Fruit fly (Drosophila melanogaster): ENCODE measurements around the gene shams.

Gene shams

dm6 chr3R:25070871-25071270, 3.5 kb downstream of the shams start, which contains the start of gene CG11836:
CG11836 (plus strand) TSS chr3R:25071126.
- no peak for TF ChIP-seq insv (optimal IDR thresholded peaks at IDR 0.05)

DNA sequence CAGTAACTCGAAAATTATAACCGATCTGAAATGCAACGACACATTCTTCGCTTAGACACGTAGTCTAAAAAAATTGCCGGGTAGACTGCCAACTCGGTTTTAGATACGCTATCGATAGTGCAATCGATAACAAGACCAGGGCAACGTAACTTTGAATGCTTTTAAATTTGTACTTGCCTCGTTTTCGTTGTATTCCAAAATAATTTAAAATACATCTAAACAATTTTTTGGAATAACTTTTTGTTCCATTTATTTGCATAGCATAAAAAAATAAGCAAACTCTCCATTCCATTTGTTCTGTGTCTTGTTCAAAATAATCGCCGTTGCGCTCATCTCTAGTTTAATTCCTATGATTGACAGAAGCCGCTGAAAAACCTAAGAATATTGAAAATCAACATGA, 4.8 kb downstream of the shams start, which contains the start of the genes Stt3B and CG11839:
Gene Stt3B (minus strand): TSS at position 69 of the 400 bp plus-strand sequence.
Gene CG11839 (plus strand): TSS at position 359 of the 400 bp plus-strand sequence.
- TF ChIP-seq insv (optimal IDR thresholded peaks at IDR 0.05) (no peak), h (optimal IDR thresholded peaks at IDR 0.05) (no peak), psq (optimal IDR thresholded peaks at IDR 0.05) (no peak), Myc (optimal IDR thresholded peaks at IDR 0.05) (no peak), Sin3A (optimal IDR thresholded peaks at IDR 0.05) (no peak)

DNA sequence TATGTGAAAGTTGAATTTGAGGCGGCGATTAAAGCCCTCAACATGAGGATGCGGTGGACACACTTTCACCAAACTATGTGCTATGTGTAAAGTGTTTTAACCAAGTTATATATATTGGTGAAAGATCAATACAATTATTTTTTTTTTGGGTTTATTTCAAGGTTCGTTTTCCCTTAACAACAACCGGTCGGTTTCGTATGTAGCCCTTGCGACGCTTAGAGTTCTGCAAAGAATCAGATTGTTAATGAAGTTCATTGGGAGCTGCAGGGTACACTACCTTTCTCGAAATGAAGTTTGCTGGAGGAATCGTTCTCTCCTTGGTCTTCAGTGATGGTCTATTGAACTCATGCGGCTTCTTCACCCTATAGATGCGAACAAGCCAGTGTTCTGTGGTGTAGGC, 7.6 kb downstream of the shams start:
- TF ChIP-seq psq (optimal IDR thresholded peaks at IDR 0.05) (no peak), Sin3A (optimal IDR thresholded peaks at IDR 0.05) (no peak), h (optimal IDR thresholded peaks at IDR 0.05) (no peak), Myc (optimal IDR thresholded peaks at IDR 0.05) (no peak), insv (optimal IDR thresholded peaks at IDR 0.05) (no peak), ttk (optimal IDR thresholded peaks at IDR 0.05) (no peak)

DNA sequence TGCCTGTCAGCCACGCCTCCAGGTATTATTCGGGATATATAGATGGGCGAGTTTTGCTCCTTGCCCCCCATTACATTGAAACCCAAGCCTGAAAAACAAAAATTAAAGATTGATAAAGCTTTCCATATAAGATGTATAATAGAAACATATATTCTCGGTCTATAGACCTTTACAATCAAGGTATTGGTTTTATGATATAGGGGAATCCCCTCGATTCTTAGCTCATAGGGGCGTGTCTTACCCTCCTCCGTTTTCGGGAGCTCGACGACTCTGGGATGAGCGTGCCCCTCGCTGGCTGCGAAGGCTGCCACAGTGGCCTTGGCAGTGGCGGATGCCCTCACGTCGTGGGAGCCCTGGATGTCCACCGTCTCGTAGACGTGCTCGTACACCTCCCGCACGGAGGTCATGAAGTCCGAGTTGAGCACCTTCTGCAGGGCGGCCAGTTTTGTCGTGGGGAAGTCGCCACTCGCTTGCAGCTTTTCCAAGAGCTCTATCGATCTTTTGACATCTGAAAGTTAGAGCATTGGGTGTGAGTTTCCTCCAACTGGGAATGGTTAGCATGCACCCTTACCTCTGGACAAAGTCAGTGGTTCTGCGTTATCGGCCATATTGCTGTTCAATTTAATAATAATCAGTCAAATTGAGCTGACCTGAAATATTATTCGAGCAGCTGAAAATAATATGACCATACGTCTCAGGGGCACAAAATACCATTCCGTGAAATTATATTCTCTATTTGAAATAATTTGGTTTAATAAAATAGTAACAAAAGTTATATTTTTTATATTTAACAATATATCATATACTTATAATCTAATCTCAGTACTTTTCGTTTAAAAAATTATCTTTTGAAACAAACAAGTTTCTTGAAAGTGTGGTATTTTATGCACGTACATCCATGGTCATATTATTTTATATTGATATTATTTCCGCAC, 9.2 kb downstream of the shams start, which contains the start of the genes veli and PQBP1:
Gene veli (minus strand): TSS at position 685 of the 935 bp plus-strand sequence.
Gene PQBP1 (plus strand): TSS at position 885 of the 935 bp plus-strand sequence.
- no peak for TF ChIP-seq psq (optimal IDR thresholded peaks at IDR 0.05)
- TF ChIP-seq insv (optimal IDR thresholded peaks at IDR 0.05): no peak
- TF ChIP-seq Myc (optimal IDR thresholded peaks at IDR 0.05): no peak
- no peak for TF ChIP-seq Sin3A (optimal IDR thresholded peaks at IDR 0.05)
- TF ChIP-seq h (optimal IDR thresholded peaks at IDR 0.05): no peak
- TF ChIP-seq ttk (optimal IDR thresholded peaks at IDR 0.05): no peak

DNA sequence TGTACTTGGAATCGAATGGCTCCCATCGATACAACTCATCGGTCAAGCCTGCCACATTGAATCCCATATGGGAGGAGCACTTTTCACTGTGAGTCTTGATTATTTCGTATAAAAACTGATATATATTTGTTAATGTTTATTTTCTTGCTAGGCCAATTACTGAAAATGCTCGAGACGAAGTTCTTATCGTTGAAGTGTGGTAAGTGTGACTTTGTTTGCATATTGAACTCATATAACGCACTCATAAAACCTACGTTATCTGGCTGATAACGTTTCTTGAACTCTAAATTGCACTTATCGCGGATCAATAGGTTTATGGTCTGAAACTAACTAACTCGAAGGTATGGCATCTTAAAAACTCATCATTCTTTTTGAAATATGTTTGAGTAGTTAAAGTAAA, 13.9 kb downstream of the shams start:
- TF ChIP-seq Sin3A (optimal IDR thresholded peaks at IDR 0.05): no peak
- no peak for TF ChIP-seq psq (optimal IDR thresholded peaks at IDR 0.05)
- TF ChIP-seq Myc (optimal IDR thresholded peaks at IDR 0.05): no peak
- no peak for TF ChIP-seq insv (optimal IDR thresholded peaks at IDR 0.05)
- TF ChIP-seq h (optimal IDR thresholded peaks at IDR 0.05): no peak
- no peak for TF ChIP-seq ttk (optimal IDR thresholded peaks at IDR 0.05)

DNA sequence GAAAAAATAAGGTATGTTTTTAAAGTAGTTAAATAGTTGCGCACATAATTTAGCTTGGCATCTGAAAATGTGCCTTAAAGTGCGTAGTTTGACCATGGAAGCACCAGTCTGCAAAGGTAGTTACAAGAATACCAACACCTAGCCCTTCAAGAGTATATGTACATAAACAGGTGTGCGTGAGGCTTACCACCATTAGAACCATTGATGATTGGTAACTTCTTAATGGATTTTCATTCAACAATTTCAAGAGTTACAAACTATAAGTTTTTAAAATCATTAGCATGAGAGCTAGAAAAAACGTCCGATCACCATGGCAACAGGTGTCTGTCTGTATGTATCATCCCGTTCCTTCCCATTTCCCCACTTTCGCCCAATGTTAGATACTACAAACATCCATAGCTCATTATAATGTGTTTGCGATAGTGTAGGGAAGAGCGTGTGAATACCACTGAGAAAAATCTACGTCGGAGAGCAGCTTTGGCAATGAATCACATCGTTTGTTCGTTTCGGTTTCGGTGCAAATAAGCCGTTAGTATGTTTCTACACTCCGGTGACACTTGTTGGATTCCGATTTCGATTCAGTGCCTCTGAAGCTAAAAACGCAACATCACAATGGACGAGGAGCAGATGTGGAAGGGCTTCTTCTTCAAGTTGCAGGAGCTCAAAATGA, 17.8 kb downstream of the shams start:
- TF ChIP-seq Sin3A (optimal IDR thresholded peaks at IDR 0.05): no peak
- TF ChIP-seq h (optimal IDR thresholded peaks at IDR 0.05): no peak
- TF ChIP-seq Myc (optimal IDR thresholded peaks at IDR 0.05): no peak
- no peak for TF ChIP-seq psq (optimal IDR thresholded peaks at IDR 0.05)
- TF ChIP-seq ttk (optimal IDR thresholded peaks at IDR 0.05): no peak
- TF ChIP-seq insv (optimal IDR thresholded peaks at IDR 0.05): no peak

dm6 chr3R:25056016-25056415, 18.4 kb downstream of the shams start, which contains the start of the genes CG31111 and stac:
CG31111 (minus strand) TSS chr3R:25056177.
stac (plus strand) TSS chr3R:25056286.
- TF ChIP-seq ttk (optimal IDR thresholded peaks at IDR 0.05) (no peak), psq (optimal IDR thresholded peaks at IDR 0.05) (no peak), Myc (optimal IDR thresholded peaks at IDR 0.05) (no peak)

DNA sequence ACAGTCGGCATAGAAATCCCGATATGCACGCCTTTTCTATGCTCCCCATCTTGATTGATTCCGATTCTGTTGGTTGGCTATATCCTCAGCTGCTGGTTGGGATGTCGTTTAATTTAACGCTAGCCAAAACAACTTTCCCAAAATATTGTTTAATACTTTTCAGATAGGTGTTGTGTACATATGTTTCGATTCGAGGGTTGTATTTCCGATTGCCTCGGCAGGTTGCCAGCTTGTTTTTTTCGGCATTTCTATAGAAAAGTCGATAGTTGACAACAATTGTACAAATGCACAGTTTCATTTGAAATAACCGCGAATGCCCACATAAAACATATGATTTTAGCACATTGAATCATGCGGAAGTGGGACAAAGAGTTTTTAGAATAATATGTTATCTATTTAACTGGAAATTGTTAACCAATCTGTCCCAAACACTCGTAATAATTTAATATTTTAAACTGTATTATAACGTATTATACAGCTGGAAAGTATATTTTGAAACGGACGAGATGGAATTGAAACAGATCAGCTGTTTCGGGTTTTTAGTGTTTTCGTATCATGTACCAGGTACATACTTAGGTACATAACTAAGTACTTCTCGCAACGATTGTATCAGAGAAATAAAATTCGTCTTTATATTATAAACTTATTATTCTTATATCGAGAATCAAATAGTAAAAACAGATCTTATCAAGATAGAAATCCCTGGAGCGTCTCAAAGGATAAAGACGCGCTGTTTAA, 19.8 kb downstream of the shams start, which contains the start of gene CG31109:
Gene CG31109 (minus strand): TSS at position 203 of the 738 bp plus-strand sequence.
- TF ChIP-seq Myc (optimal IDR thresholded peaks at IDR 0.05): no peak
- no peak for TF ChIP-seq Sin3A (optimal IDR thresholded peaks at IDR 0.05)
- no peak for TF ChIP-seq h (optimal IDR thresholded peaks at IDR 0.05)
- TF ChIP-seq psq (optimal IDR thresholded peaks at IDR 0.05): no peak
- TF ChIP-seq ttk (optimal IDR thresholded peaks at IDR 0.05): no peak
- no peak for TF ChIP-seq insv (optimal IDR thresholded peaks at IDR 0.05)

- no peak for TF ChIP-seq h (optimal IDR thresholded peaks at IDR 0.05)
- no peak for TF ChIP-seq ttk (optimal IDR thresholded peaks at IDR 0.05)
- no peak for TF ChIP-seq Sin3A (optimal IDR thresholded peaks at IDR 0.05)
- TF ChIP-seq psq (optimal IDR thresholded peaks at IDR 0.05): no peak
Observed at dm6 chr3R:25051441-25052097, 22.8 kb downstream of the shams start.

DNA sequence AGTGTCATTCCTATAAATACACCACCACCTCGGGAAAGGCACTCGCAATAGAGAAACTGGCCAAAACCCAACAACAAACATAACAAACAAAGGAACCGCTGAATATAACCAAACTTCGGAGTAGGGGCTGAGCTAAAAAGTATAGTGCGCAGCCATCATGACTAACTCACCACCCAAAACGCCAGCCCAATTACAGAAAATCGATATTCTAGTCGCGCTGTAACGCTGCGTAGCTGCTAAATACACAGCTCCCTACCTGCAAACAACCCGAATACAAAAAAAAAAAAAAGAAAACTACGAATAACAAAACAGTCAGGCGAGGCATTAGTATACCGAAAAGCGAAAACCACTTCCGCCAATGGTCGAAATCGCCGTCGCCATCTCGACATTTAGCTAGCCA, 23.8 kb downstream of the shams start:
- no peak for TF ChIP-seq h (optimal IDR thresholded peaks at IDR 0.05)
- TF ChIP-seq psq (optimal IDR thresholded peaks at IDR 0.05): no peak
- no peak for TF ChIP-seq Myc (optimal IDR thresholded peaks at IDR 0.05)
- no peak for TF ChIP-seq Sin3A (optimal IDR thresholded peaks at IDR 0.05)
- no peak for TF ChIP-seq insv (optimal IDR thresholded peaks at IDR 0.05)
- TF ChIP-seq ttk (optimal IDR thresholded peaks at IDR 0.05): no peak
